Worm (Caenorhabditis elegans): ENCODE results near the gene slc-17.7.

Gene slc-17.7

ce11 chrV:9283452-9283851 is 17.2 kb upstream of the slc-17.7 start:
- TF ChIP-seq klf-2 (GFP tag; conservative IDR thresholded peaks at IDR 0.05) (no peak), T22C8.4 (GFP tag; IDR thresholded peaks at IDR 0.05) (no peak), ztf-29 (GFP tag; IDR thresholded peaks at IDR 0.05) (no peak), med-1 (GFP tag; optimal IDR thresholded peaks at IDR 0.05; ENCODE audit: insufficient read depth) (no peak), cog-1 (tag; optimal IDR thresholded peaks at IDR 0.05) (no peak)

DNA sequence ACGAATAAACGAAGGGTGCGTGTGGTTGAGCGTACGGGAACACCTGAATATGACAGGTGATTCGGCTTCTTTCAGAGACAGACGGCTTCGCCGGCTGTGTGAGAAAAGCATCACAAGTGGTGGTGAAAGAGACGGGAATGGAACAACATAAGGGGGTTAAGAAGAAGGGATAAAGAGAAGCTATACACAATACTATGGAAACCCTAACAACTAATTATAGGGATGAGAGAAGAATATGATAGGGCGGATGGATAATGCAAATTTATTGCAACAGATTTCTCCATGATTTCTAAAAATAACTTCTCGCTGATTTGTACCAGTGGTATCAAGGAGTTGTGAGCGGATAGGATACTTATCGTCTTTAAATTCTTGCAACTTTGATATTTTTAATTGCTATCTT is 15.8 kb upstream of the slc-17.7 start, which contains the start of gene hlh-10:
TSS of gene hlh-10 (minus strand) at position 101 of the 400 bp plus-strand sequence.
- TF ChIP-seq ztf-23 (GFP tag; IDR thresholded peaks at IDR 0.05), result no peak
- no peak for TF ChIP-seq T22C8.4 (GFP tag; IDR thresholded peaks at IDR 0.05)
- no peak for TF ChIP-seq ztf-29 (GFP tag; IDR thresholded peaks at IDR 0.05)
- no peak for TF ChIP-seq cog-1 (tag; optimal IDR thresholded peaks at IDR 0.05)
- no peak for TF ChIP-seq klf-2 (GFP tag; conservative IDR thresholded peaks at IDR 0.05)
- TF ChIP-seq flt-1 (GFP tag; IDR thresholded peaks at IDR 0.05), result no peak
- no peak for TF ChIP-seq med-1 (GFP tag; optimal IDR thresholded peaks at IDR 0.05; ENCODE audit: insufficient read depth)
- TF ChIP-seq tab-1 (GFP tag; IDR thresholded peaks at IDR 0.05), result no peak
- no peak for TF ChIP-seq ref-1 (GFP tag; conservative IDR thresholded peaks at IDR 0.05)

- TF ChIP-seq ztf-29 (GFP tag; IDR thresholded peaks at IDR 0.05) (no peak), med-1 (GFP tag; optimal IDR thresholded peaks at IDR 0.05; ENCODE audit: insufficient read depth) (no peak), flt-1 (GFP tag; IDR thresholded peaks at IDR 0.05) (no peak), ztf-23 (GFP tag; IDR thresholded peaks at IDR 0.05) (no peak), T22C8.4 (GFP tag; IDR thresholded peaks at IDR 0.05) (no peak), klf-2 (GFP tag; conservative IDR thresholded peaks at IDR 0.05) (no peak), ref-1 (GFP tag; conservative IDR thresholded peaks at IDR 0.05) (no peak), tab-1 (GFP tag; IDR thresholded peaks at IDR 0.05) (no peak), cog-1 (tag; optimal IDR thresholded peaks at IDR 0.05) (no peak)
Observed at ce11 chrV:9274127-9275042, 8.1 kb upstream of the slc-17.7 start.

ce11 chrV:9273587-9273986 is 7.3 kb upstream of the slc-17.7 start:
- TF ChIP-seq med-1 (GFP tag; optimal IDR thresholded peaks at IDR 0.05; ENCODE audit: insufficient read depth), result no peak
- TF ChIP-seq klf-2 (GFP tag; conservative IDR thresholded peaks at IDR 0.05), result no peak
- TF ChIP-seq ztf-29 (GFP tag; IDR thresholded peaks at IDR 0.05), result no peak
- TF ChIP-seq ref-1 (GFP tag; conservative IDR thresholded peaks at IDR 0.05), result no peak
- 0 out of 2 replicates have a peak, but pooled peaks have one; percentile 11 for TF ChIP-seq flt-1 (GFP tag; IDR thresholded peaks at IDR 0.05)
- TF ChIP-seq tab-1 (GFP tag; IDR thresholded peaks at IDR 0.05), result no peak
- TF ChIP-seq ztf-23 (GFP tag; IDR thresholded peaks at IDR 0.05), result no peak
- peak; percentile 27 for TF ChIP-seq cog-1 (tag; optimal IDR thresholded peaks at IDR 0.05)

- no peak for TF ChIP-seq med-1 (GFP tag; optimal IDR thresholded peaks at IDR 0.05; ENCODE audit: insufficient read depth)
- no peak for TF ChIP-seq ref-1 (GFP tag; conservative IDR thresholded peaks at IDR 0.05)
- no peak for TF ChIP-seq T22C8.4 (GFP tag; IDR thresholded peaks at IDR 0.05)
- TF ChIP-seq tab-1 (GFP tag; IDR thresholded peaks at IDR 0.05), result no peak
- no peak for TF ChIP-seq cog-1 (tag; optimal IDR thresholded peaks at IDR 0.05)
- no peak for TF ChIP-seq ztf-23 (GFP tag; IDR thresholded peaks at IDR 0.05)
- TF ChIP-seq klf-2 (GFP tag; conservative IDR thresholded peaks at IDR 0.05), result no peak
- no peak for TF ChIP-seq ztf-29 (GFP tag; IDR thresholded peaks at IDR 0.05)
- no peak for TF ChIP-seq flt-1 (GFP tag; IDR thresholded peaks at IDR 0.05)
Observed at ce11 chrV:9272624-9273023, 6.3 kb upstream of the slc-17.7 start.

ce11 chrV:9271835-9272234 is 5.5 kb upstream of the slc-17.7 start:
- TF ChIP-seq med-1 (GFP tag; optimal IDR thresholded peaks at IDR 0.05; ENCODE audit: insufficient read depth), result no peak
- no peak for TF ChIP-seq ref-1 (GFP tag; conservative IDR thresholded peaks at IDR 0.05)
- no peak for TF ChIP-seq T22C8.4 (GFP tag; IDR thresholded peaks at IDR 0.05)
- TF ChIP-seq tab-1 (GFP tag; IDR thresholded peaks at IDR 0.05), result no peak
- TF ChIP-seq klf-2 (GFP tag; conservative IDR thresholded peaks at IDR 0.05), result no peak
- TF ChIP-seq flt-1 (GFP tag; IDR thresholded peaks at IDR 0.05), result no peak
- TF ChIP-seq cog-1 (tag; optimal IDR thresholded peaks at IDR 0.05), result no peak
- no peak for TF ChIP-seq ztf-23 (GFP tag; IDR thresholded peaks at IDR 0.05)

- no peak for TF ChIP-seq ztf-23 (GFP tag; IDR thresholded peaks at IDR 0.05)
- TF ChIP-seq klf-2 (GFP tag; conservative IDR thresholded peaks at IDR 0.05), result no peak
- TF ChIP-seq cog-1 (tag; optimal IDR thresholded peaks at IDR 0.05), result no peak
- no peak for TF ChIP-seq tab-1 (GFP tag; IDR thresholded peaks at IDR 0.05)
- TF ChIP-seq flt-1 (GFP tag; IDR thresholded peaks at IDR 0.05), result no peak
- TF ChIP-seq ztf-29 (GFP tag; IDR thresholded peaks at IDR 0.05), result no peak
- no peak for TF ChIP-seq med-1 (GFP tag; optimal IDR thresholded peaks at IDR 0.05; ENCODE audit: insufficient read depth)
- no peak for TF ChIP-seq T22C8.4 (GFP tag; IDR thresholded peaks at IDR 0.05)
- TF ChIP-seq ref-1 (GFP tag; conservative IDR thresholded peaks at IDR 0.05), result no peak
Observed at ce11 chrV:9270442-9270841, 4.1 kb upstream of the slc-17.7 start.

DNA sequence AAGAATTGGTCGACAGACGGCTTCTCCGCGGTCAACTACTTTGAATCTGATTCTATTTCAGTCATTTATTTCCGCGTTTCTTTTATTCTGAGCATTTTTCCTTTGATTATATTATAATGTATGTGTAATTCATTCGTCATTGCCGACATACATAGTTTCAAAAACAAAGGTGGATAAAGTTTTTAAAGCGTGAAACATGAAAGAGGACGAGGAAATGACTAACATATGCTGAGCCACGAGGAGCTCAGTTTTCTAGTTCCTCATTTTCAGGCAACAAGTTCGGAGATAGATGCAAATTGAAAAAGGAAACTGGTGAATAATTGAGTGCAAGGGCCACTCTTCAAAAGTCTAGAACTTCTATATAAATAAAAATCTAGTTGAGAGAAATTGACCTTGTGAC is 1.9 kb upstream of the slc-17.7 start:
- TF ChIP-seq ztf-29 (GFP tag; IDR thresholded peaks at IDR 0.05) (no peak), klf-2 (GFP tag; conservative IDR thresholded peaks at IDR 0.05) (no peak), T22C8.4 (GFP tag; IDR thresholded peaks at IDR 0.05) (no peak)

DNA sequence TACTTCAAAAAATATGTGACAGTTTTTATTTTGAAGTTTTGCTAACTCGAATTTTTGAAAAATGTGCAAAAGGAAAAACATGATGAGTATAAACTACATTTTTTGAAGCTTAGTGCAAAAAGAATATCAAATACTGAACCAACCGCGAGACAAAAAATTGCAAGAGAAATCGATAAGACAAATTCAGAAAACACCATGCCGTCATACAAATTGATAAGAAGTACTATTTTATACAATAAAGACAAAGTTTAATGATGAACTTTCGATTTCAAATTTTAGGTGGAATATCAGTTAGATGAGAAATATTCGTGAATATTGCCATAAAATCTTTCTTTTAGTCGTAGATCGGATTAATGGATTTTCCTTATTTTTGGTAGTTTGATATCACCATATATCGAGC is 3.6 kb downstream of the slc-17.7 start:
- TF ChIP-seq klf-2 (GFP tag; conservative IDR thresholded peaks at IDR 0.05) (no peak), T22C8.4 (GFP tag; IDR thresholded peaks at IDR 0.05) (no peak), ref-1 (GFP tag; conservative IDR thresholded peaks at IDR 0.05) (no peak), flt-1 (GFP tag; IDR thresholded peaks at IDR 0.05) (no peak), med-1 (GFP tag; optimal IDR thresholded peaks at IDR 0.05; ENCODE audit: insufficient read depth) (no peak), ztf-23 (GFP tag; IDR thresholded peaks at IDR 0.05) (no peak), tab-1 (GFP tag; IDR thresholded peaks at IDR 0.05) (no peak), ztf-29 (GFP tag; IDR thresholded peaks at IDR 0.05) (no peak), cog-1 (tag; optimal IDR thresholded peaks at IDR 0.05) (no peak)

Data from whole organism, midembryonic.